Worm (Caenorhabditis elegans) whole organism, L4 larva: Measurements from ENCODE around the gene nhr-210.

Experiments used
- ZK546.5 ChIP-seq, 2 experiments: sonication (generic microtip); optimal IDR thresholded peaks; 2 replicates each; lab custom pipeline; 2017; ENCODE audit warnings: missing biosample characterization in 2 of 2, missing genetic modification characterization in 2 of 2
- fos-1 ChIP-seq: fragments of 150-350 bp; optimal IDR thresholded peaks from 2 replicates; lab custom pipeline; 2014; ENCODE audit warnings: missing biosample characterization, missing genetic modification characterization
- nhr-10 ChIP-seq: fragments of 150-350 bp; optimal IDR thresholded peaks from 2 replicates; lab custom pipeline; 2014; ENCODE audit warnings: missing biosample characterization, missing genetic modification characterization
- spr-3 ChIP-seq: fragments of 200-800 bp; sonication (Bioruptor generic); optimal IDR thresholded peaks from 2 replicates; lab custom pipeline; 2018; ENCODE audit warnings: mild to moderate bottlenecking, missing genetic modification characterization, missing compliant biosample characterization

DNA sequence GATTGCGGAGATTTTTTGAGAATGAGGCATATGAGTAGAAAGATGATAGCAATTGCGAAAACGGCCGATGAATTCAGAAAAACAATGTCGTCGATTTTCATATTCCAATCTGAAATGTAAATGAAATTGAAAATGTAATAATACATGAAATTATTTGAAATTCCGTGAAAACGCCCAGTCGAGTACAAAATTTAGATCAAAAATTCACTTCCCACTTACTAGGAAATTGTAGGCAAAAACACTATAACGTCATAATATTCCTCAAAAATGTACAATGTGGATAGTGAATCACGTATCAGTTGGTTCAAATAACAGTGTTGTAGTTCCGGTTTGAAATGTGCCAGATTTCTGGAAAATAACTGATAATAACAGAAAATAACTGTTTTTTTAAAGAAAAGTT lies 18.1 kb downstream of the nhr-210 start, which contains the start of gene str-256:
- no peak for TF ChIP-seq ZK546.5 (tag; optimal IDR thresholded peaks at IDR 0.05; lab: Kevin White, UChicago)
- TF ChIP-seq nhr-10 (tag; lab: Kevin White, UChicago) = no peak
- TF ChIP-seq fos-1 = no peak
- no peak for TF ChIP-seq spr-3 (GFP tag; lab: Kevin White, UChicago)
